Worm (Caenorhabditis elegans): ENCODE measurements around the gene Y37H2C.4.

- TF ChIP-seq lin-39 (tag; optimal IDR thresholded peaks at IDR 0.05) (no peak), unc-62 (GFP tag; optimal IDR thresholded peaks at IDR 0.05) (no peak), snpc-4 (tag; optimal IDR thresholded peaks at IDR 0.05) (no peak), nhr-76 (tag; optimal IDR thresholded peaks at IDR 0.05) (no peak), mdl-1 (tag; optimal IDR thresholded peaks at IDR 0.05) (no peak), ceh-9 (tag; optimal IDR thresholded peaks at IDR 0.05) (no peak), fkh-10 (GFP tag; optimal IDR thresholded peaks at IDR 0.05) (no peak)
Measured at ce11 chrV:18298506-18298905, 28.0 kb downstream of the Y37H2C.4 start, which contains the start of gene Y51A2A.5.
